Worm (Caenorhabditis elegans) whole organism, L4 larva: ENCODE measurements around the gene snb-1.

Experiments
- T26A8.4 ChIP-seq: fragments of 200-800 bp; sonication (Bioruptor generic); IDR thresholded peaks from 2 replicates; pipeline ENCODE4 v1.3.6; 2022; ENCODE audit warnings: missing genetic modification characterization, missing compliant biosample characterization
- aha-1 ChIP-seq: fragments of 150-350 bp; peaks from one replicate; lab custom pipeline; 2014; ENCODE audit warnings: missing biosample characterization, missing genetic modification characterization
- ama-1 ChIP-seq: fragments of 150-350 bp; optimal IDR thresholded peaks from 2 replicates; lab custom pipeline; 2014; ENCODE audit warnings: inconsistent platforms, mixed read lengths
- arid-1 ChIP-seq: fragments of 200-800 bp; sonication (Bioruptor generic); conservative IDR thresholded peaks from 2 replicates; pipeline ENCODE4 v1.3.6; 2022; ENCODE audit warnings: missing genetic modification reagents, missing genetic modification characterization, missing compliant biosample characterization
- cey-2 ChIP-seq: sonication (generic microtip); optimal IDR thresholded peaks from 3 replicates; lab custom pipeline; 2017; ENCODE audit warnings: missing genetic modification characterization, mild to moderate bottlenecking, missing compliant biosample characterization, antibody characterized with exemption, borderline replicate concordance; ENCODE audit not compliant: insufficient read depth
- ctbp-1 ChIP-seq: fragments of 200-800 bp; sonication (Bioruptor generic); IDR thresholded peaks from 2 replicates; pipeline ENCODE4 v1.3.6; 2022; ENCODE audit warnings: missing genetic modification reagents, missing genetic modification characterization, missing compliant biosample characterization
- daf-12 ChIP-seq: fragments of 150-350 bp; optimal IDR thresholded peaks from 2 replicates; lab custom pipeline; 2014; ENCODE audit warnings: missing biosample characterization, missing genetic modification reagents, missing genetic modification characterization
- daf-16 ChIP-seq, 3 experiments: sonication (generic microtip); optimal IDR thresholded peaks; 2 replicates each; lab custom pipeline; 2016 to 2017; ENCODE audit warnings: missing genetic modification characterization in 3 of 3, missing genetic modification reagents in 3 of 3, mild to moderate bottlenecking in 2 of 3, missing compliant biosample characterization in 2 of 3, missing biosample characterization in 1 of 3, moderate library complexity in 1 of 3
- dmd-6 ChIP-seq: fragments of 200-800 bp; sonication (Bioruptor generic); IDR thresholded peaks from 2 replicates; pipeline ENCODE4 v1.3.6; 2022; ENCODE audit warnings: missing genetic modification reagents, missing genetic modification characterization, missing compliant biosample characterization
- dmd-9 ChIP-seq: fragments of 200-800 bp; sonication (Bioruptor generic); IDR thresholded peaks from 2 replicates; pipeline ENCODE4 v1.3.6; 2022; ENCODE audit warnings: missing genetic modification reagents, missing genetic modification characterization, missing compliant biosample characterization
- egl-43 ChIP-seq: fragments of 200-800 bp; sonication (Bioruptor generic); IDR thresholded peaks from 2 replicates; pipeline ENCODE4 v1.3.6; 2022; ENCODE audit warnings: missing genetic modification reagents, missing genetic modification characterization, missing compliant biosample characterization
- fos-1 ChIP-seq: fragments of 150-350 bp; optimal IDR thresholded peaks from 2 replicates; lab custom pipeline; 2014; ENCODE audit warnings: missing biosample characterization, missing genetic modification characterization
- gei-8 ChIP-seq: fragments of 200-800 bp; sonication (Bioruptor generic); optimal IDR thresholded peaks from 2 replicates; lab custom pipeline; 2018; ENCODE audit warnings: mild to moderate bottlenecking, missing genetic modification characterization, missing compliant biosample characterization
- hif-1 ChIP-seq, 2 experiments: sonication (generic microtip); optimal IDR thresholded peaks; 2 replicates each; lab custom pipeline; 2016 to 2017; ENCODE audit warnings: missing compliant biosample characterization in 2 of 2, missing genetic modification characterization in 2 of 2, missing genetic modification reagents in 2 of 2, missing genotype in 2 of 2, mild to moderate bottlenecking in 1 of 2
- hlh-11 ChIP-seq: fragments of 200-800 bp; sonication (Bioruptor generic); optimal IDR thresholded peaks from 2 replicates; lab custom pipeline; 2018; ENCODE audit warnings: mild to moderate bottlenecking, missing genetic modification characterization, missing compliant biosample characterization
- hmg-1.1 ChIP-seq: fragments of 200-800 bp; sonication (Bioruptor generic); IDR thresholded peaks from 2 replicates; pipeline ENCODE4 v1.3.6; 2022; ENCODE audit warnings: missing genetic modification reagents, missing genetic modification characterization, missing compliant biosample characterization
- lin-15B ChIP-seq: fragments of 150-350 bp; sonication (generic microtip); optimal IDR thresholded peaks from 3 replicates; lab custom pipeline; 2014; ENCODE audit warnings: missing biosample characterization, missing genetic modification characterization
- lin-29 ChIP-seq: fragments of 200-800 bp; sonication (Bioruptor generic); IDR thresholded peaks from 2 replicates; pipeline ENCODE4 v1.3.6; 2022; ENCODE audit warnings: missing genetic modification reagents, missing genetic modification characterization, missing compliant biosample characterization
- lin-39 ChIP-seq: fragments of 150-350 bp; optimal IDR thresholded peaks from 2 replicates; lab custom pipeline; 2014; ENCODE audit warnings: missing biosample characterization, missing genetic modification reagents, missing genetic modification characterization
- madf-9 ChIP-seq: fragments of 200-800 bp; sonication (Bioruptor generic); conservative IDR thresholded peaks from 2 replicates; pipeline ENCODE4 v1.3.6; 2022; ENCODE audit warnings: missing genetic modification reagents, missing genetic modification characterization, missing compliant biosample characterization
- mdl-1 ChIP-seq, 2 experiments: fragments of 150-350 bp in 1 of 2; sonication (generic microtip) in 1 of 2; optimal IDR thresholded peaks; 2 replicates each; lab custom pipeline; 2014 to 2017; ENCODE audit warnings: missing biosample characterization in 2 of 2, missing genetic modification characterization in 2 of 2
- mep-1 ChIP-seq: fragments of 150-350 bp; sonication (generic microtip); optimal IDR thresholded peaks from 3 replicates; lab custom pipeline; 2014; ENCODE audit warnings: missing biosample characterization, missing genetic modification characterization
- nhr-25 ChIP-seq: sonication (generic microtip); optimal IDR thresholded peaks from 2 replicates; lab custom pipeline; 2017; ENCODE audit warnings: missing genetic modification characterization, mild to moderate bottlenecking, missing compliant biosample characterization, antibody characterized with exemption, moderate library complexity, borderline replicate concordance; ENCODE audit not compliant: insufficient read depth
- nhr-28 ChIP-seq: fragments of 150-350 bp; optimal IDR thresholded peaks from 2 replicates; lab custom pipeline; 2014; ENCODE audit warnings: missing biosample characterization, missing genetic modification characterization
- nhr-41 ChIP-seq: fragments of 200-800 bp; sonication (Bioruptor generic); IDR thresholded peaks from 2 replicates; pipeline ENCODE4 v1.3.6; 2022; ENCODE audit warnings: missing genetic modification reagents, missing genetic modification characterization, missing compliant biosample characterization
- nhr-42 ChIP-seq: fragments of 200-800 bp; sonication (Bioruptor generic); IDR thresholded peaks from 2 replicates; pipeline ENCODE4 v1.3.6; 2022; ENCODE audit warnings: missing genetic modification characterization, missing compliant biosample characterization
- nhr-76 ChIP-seq: fragments of 150-350 bp; optimal IDR thresholded peaks from 2 replicates; lab custom pipeline; 2014; ENCODE audit warnings: missing biosample characterization, missing genetic modification characterization
- nhr-77 ChIP-seq: fragments of 150-350 bp; optimal IDR thresholded peaks from 2 replicates; lab custom pipeline; 2014; ENCODE audit warnings: missing biosample characterization, missing genetic modification characterization
- php-3 ChIP-seq: fragments of 200-800 bp; sonication (Bioruptor generic); IDR thresholded peaks from 2 replicates; pipeline ENCODE4 v1.3.6; 2022; ENCODE audit warnings: missing genetic modification reagents, missing genetic modification characterization, missing compliant biosample characterization
- sdz-12 ChIP-seq: fragments of 200-800 bp; sonication (Bioruptor generic); optimal IDR thresholded peaks from 2 replicates; lab custom pipeline; 2018; ENCODE audit warnings: mild to moderate bottlenecking, missing genetic modification characterization, missing compliant biosample characterization
- snpc-4 ChIP-seq: fragments of 150-350 bp; optimal IDR thresholded peaks from 2 replicates; lab custom pipeline; 2014; ENCODE audit warnings: missing biosample characterization, missing genetic modification characterization
- unc-62 ChIP-seq, 3 experiments: fragments of 150-350 bp in 1 of 3; sonication (generic microtip); optimal IDR thresholded peaks in 2 of 3; peaks in 1 of 3; 1 replicate in 1 of 3; 2 replicates in 2 of 3; lab custom pipeline; 2014 to 2017; ENCODE audit warnings: missing biosample characterization in 3 of 3, missing genetic modification characterization in 3 of 3, missing genetic modification reagents in 3 of 3, missing genotype in 1 of 3
- zag-1 ChIP-seq: fragments of 150-350 bp; optimal IDR thresholded peaks from 2 replicates; lab custom pipeline; 2014; ENCODE audit warnings: missing biosample characterization, missing genetic modification characterization
- zip-11 ChIP-seq: fragments of 200-800 bp; sonication (Bioruptor generic); IDR thresholded peaks from 2 replicates; pipeline ENCODE4 v1.3.6; 2022; ENCODE audit warnings: missing genetic modification characterization, missing compliant biosample characterization

The snb-1 gene

ce11 chrV:6683740-6684139, 27.4 kb upstream of the snb-1 start:
- TF ChIP-seq mdl-1 (tag; optimal IDR thresholded peaks at IDR 0.05; lab: Kevin White, UChicago) (no peak), madf-9 (GFP tag; lab: Robert Waterston, UW) (no peak), nhr-76 (tag; lab: Kevin White, UChicago) (no peak), unc-62 (GFP tag; optimal IDR thresholded peaks at IDR 0.05 in 1 of 2; lab: Kevin White, UChicago) (peak in 1 of 2 experiments; percentile 95), unc-62 (tag; optimal IDR thresholded peaks at IDR 0.05; lab: Kevin White, UChicago) (no peak), fos-1 (tag; lab: Kevin White, UChicago) (no peak)

ce11 chrV:6683282-6683681, 27.0 kb upstream of the snb-1 start:
- TF ChIP-seq aha-1 (tag; lab: Kevin White, UChicago) (peak; percentile 49), nhr-77 (tag; lab: Kevin White, UChicago) (no peak), nhr-25 (tag; lab: Kevin White, UChicago) (no peak), lin-29 (GFP tag; lab: Robert Waterston, UW) (no peak)

ce11 chrV:6681501-6681900, 25.2 kb upstream of the snb-1 start, which contains the start of gene egl-46:
Gene egl-46 (minus strand): TSS chrV:6681573.
- TF ChIP-seq zag-1 (tag; lab: Kevin White, UChicago) = no peak
- TF ChIP-seq cey-2 (tag; lab: Kevin White, UChicago) = no peak
- no peak for TF ChIP-seq nhr-41
- TF ChIP-seq hif-1 (tag; optimal IDR thresholded peaks at IDR 0.05; lab: Kevin White, UChicago) = no peak
- TF ChIP-seq lin-39 (tag; lab: Kevin White, UChicago) = no peak
- TF ChIP-seq ctbp-1 (GFP tag; lab: Robert Waterston, UW) = no peak
- no peak for TF ChIP-seq egl-43 (GFP tag; lab: Robert Waterston, UW)
- TF ChIP-seq sdz-12 (GFP tag; lab: Kevin White, UChicago) = no peak
- no peak for TF ChIP-seq gei-8 (GFP tag; lab: Kevin White, UChicago)
- TF ChIP-seq php-3 (GFP tag; lab: Robert Waterston, UW) = no peak
- no peak for TF ChIP-seq lin-15B (tag; lab: Kevin White, UChicago)
- no peak for TF ChIP-seq snpc-4 (tag; lab: Kevin White, UChicago)
- TF ChIP-seq, all 104 proteins: peak for 0

ce11 chrV:6676158-6676849, 20.0 kb upstream of the snb-1 start, which contains the start of gene cest-34:
Gene cest-34 (plus strand): TSS chrV:6676799.
- TF ChIP-seq nhr-28 (tag; lab: Kevin White, UChicago) (peak; percentile 76), egl-43 (GFP tag; lab: Robert Waterston, UW) (no peak), arid-1 (GFP tag; lab: Robert Waterston, UW) (no peak), aha-1 (tag; lab: Kevin White, UChicago) (peak; percentile 17), dmd-9 (GFP tag; lab: Robert Waterston, UW) (no peak), hmg-1.1 (GFP tag; lab: Robert Waterston, UW) (no peak), dmd-6 (peak; percentile 83), mep-1 (no peak), ama-1 (lab: Kevin White, UChicago) (no peak), zip-11 (GFP tag; lab: Robert Waterston, UW) (no peak), hlh-11 (tag; lab: Kevin White, UChicago) (peak; percentile 29)

- TF ChIP-seq daf-12 = no peak
- no peak for TF ChIP-seq daf-16 (GFP tag; optimal IDR thresholded peaks at IDR 0.05; lab: Kevin White, UChicago)
- peak; percentile 24 for TF ChIP-seq daf-16 (tag; optimal IDR thresholded peaks at IDR 0.05; lab: Kevin White, UChicago)
- no peak for TF ChIP-seq T26A8.4
- no peak for TF ChIP-seq madf-9 (GFP tag; lab: Robert Waterston, UW)
- no peak for TF ChIP-seq nhr-42 (GFP tag; lab: Robert Waterston, UW)
Observed at ce11 chrV:6673967-6674366, 17.7 kb upstream of the snb-1 start, which contains the start of gene cest-31. Gene cest-31 (plus strand): TSS chrV:6674267.
